Worm (Caenorhabditis elegans) whole organism, late embryonic: ENCODE data around the gene droe-8.

ENCODE experiments used
- Y22D7AL.16 ChIP-seq: sonication (generic microtip); optimal IDR thresholded peaks from 2 replicates; lab custom pipeline; 2016; ENCODE audit warnings: missing genetic modification characterization, missing compliant biosample characterization
- gmeb-2 ChIP-seq: sonication (generic microtip); optimal IDR thresholded peaks from 2 replicates; lab custom pipeline; 2016; ENCODE audit warnings: missing genetic modification characterization, inconsistent platforms, missing compliant biosample characterization
- nfya-1 ChIP-seq: sonication (generic microtip); optimal IDR thresholded peaks from 2 replicates; lab custom pipeline; 2017; ENCODE audit warnings: missing genetic modification characterization, mild to moderate bottlenecking, missing compliant biosample characterization, antibody characterized with exemption, moderate library complexity

DNA sequence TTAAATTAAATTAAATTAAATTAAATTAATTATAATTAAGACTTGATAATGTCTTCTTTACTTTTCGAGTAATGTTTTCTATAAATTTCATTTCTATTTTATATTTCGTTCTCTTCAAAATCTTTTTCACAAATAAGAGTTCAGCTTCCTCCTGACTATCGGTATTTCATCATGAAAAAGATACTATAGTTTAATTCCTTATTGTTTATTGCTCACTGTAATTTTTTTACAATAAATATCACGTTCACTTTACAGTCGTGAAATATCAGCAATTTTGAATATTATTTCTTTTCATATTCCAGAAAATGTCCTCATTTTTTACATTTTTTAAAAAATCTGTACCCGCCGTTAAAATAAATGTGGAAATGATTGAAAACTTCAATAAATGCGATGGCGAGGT lies 10.0 kb downstream of the droe-8 start, which contains the start of gene ZC196.3:
- TF ChIP-seq Y22D7AL.16 (tag; lab: Kevin White, UChicago) (no peak), nfya-1 (tag; lab: Kevin White, UChicago) (no peak), gmeb-2 (tag; lab: Kevin White, UChicago) (no peak)
